Worm (Caenorhabditis elegans): ENCODE results near the gene nhr-131.

DNA sequence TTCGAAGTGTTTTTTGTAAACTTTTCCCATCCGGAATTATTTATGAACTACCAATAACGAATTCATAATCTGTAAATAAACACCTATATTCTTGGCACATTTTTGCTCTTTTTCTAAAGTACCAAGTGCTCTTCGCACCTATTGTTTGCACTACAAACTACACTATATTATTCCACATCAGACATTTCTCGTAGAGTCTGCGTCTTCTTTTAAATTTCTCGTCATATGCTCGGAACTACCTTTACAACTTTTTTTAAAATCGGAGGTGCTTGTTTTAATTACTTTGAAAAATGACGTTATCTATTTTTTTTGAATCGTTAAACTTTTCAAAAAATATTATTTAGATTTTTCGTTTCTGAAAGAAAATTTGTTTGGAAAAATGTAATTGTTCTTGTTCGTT, 29.4 kb upstream of the nhr-131 start, which contains the start of gene nhr-201:
- TF ChIP-seq madf-8 (GFP tag; conservative IDR thresholded peaks at IDR 0.05) (no peak), K11D2.4 (GFP tag; IDR thresholded peaks at IDR 0.05) (no peak), ets-4 (GFP tag; optimal IDR thresholded peaks at IDR 0.05) (no peak), dpl-1 (GFP tag; optimal IDR thresholded peaks at IDR 0.05) (no peak), madf-10 (tag; optimal IDR thresholded peaks at IDR 0.05) (no peak), nhr-179 (tag; optimal IDR thresholded peaks at IDR 0.05) (no peak), somi-1 (GFP tag; optimal IDR thresholded peaks at IDR 0.05) (no peak), snpc-4 (GFP tag; optimal IDR thresholded peaks at IDR 0.05) (no peak), snpc-4 (tag; optimal IDR thresholded peaks at IDR 0.05) (no peak)
